Worm (Caenorhabditis elegans) whole organism, L3 larva: ENCODE measurements around the gene R04F11.2.

ENCODE experiments used
- R02D3.7 ChIP-seq: fragments of 150-350 bp; optimal IDR thresholded peaks from 2 replicates; lab custom pipeline; 2014; ENCODE audit warnings: missing biosample characterization, missing genetic modification characterization
- ZK546.5 ChIP-seq: sonication (generic microtip); optimal IDR thresholded peaks from 2 replicates; lab custom pipeline; 2017; ENCODE audit warnings: missing biosample characterization, missing genetic modification characterization
- aly-2 ChIP-seq: fragments of 150-350 bp; optimal IDR thresholded peaks from 2 replicates; lab custom pipeline; 2014; ENCODE audit warnings: missing biosample characterization, missing genetic modification characterization
- ceh-9 ChIP-seq: sonication (generic microtip); optimal IDR thresholded peaks from 2 replicates; lab custom pipeline; 2018; ENCODE audit warnings: missing biosample characterization, missing genetic modification characterization
- daf-12 ChIP-seq: fragments of 150-350 bp; optimal IDR thresholded peaks from 2 replicates; lab custom pipeline; 2014; ENCODE audit warnings: missing biosample characterization, missing genetic modification reagents, missing genetic modification characterization
- elt-1 ChIP-seq: fragments of 150-350 bp; optimal IDR thresholded peaks from 2 replicates; lab custom pipeline; 2014; ENCODE audit warnings: missing biosample characterization, missing genetic modification characterization
- elt-2 ChIP-seq: sonication (generic microtip); optimal IDR thresholded peaks from 2 replicates; lab custom pipeline; 2016; ENCODE audit warnings: missing genetic modification reagents, mild to moderate bottlenecking, missing genetic modification characterization, missing compliant biosample characterization
- eor-1 ChIP-seq, 2 experiments: fragments of 150-350 bp; optimal IDR thresholded peaks; 2 replicates each; lab custom pipeline; 2014 to 2018; ENCODE audit warnings: missing biosample characterization in 2 of 2, missing genetic modification characterization in 2 of 2
- fkh-10 ChIP-seq: sonication (generic microtip); optimal IDR thresholded peaks from 2 replicates; lab custom pipeline; 2017; ENCODE audit warnings: missing biosample characterization, missing genetic modification reagents, missing genetic modification characterization
- fos-1 ChIP-seq: fragments of 150-350 bp; optimal IDR thresholded peaks from 2 replicates; lab custom pipeline; 2014; ENCODE audit warnings: missing biosample characterization, missing genetic modification characterization
- jun-1 ChIP-seq: fragments of 150-350 bp; optimal IDR thresholded peaks from 2 replicates; lab custom pipeline; 2014; ENCODE audit warnings: missing biosample characterization, missing genetic modification reagents, missing genetic modification characterization
- lin-39 ChIP-seq: fragments of 150-350 bp; optimal IDR thresholded peaks from 2 replicates; lab custom pipeline; 2018; ENCODE audit warnings: missing biosample characterization, missing genetic modification reagents, missing genetic modification characterization
- lsy-12 ChIP-seq: sonication (generic microtip); optimal IDR thresholded peaks from 2 replicates; lab custom pipeline; 2016; ENCODE audit warnings: mild to moderate bottlenecking, missing genetic modification characterization, missing compliant biosample characterization
- mdl-1 ChIP-seq: fragments of 150-350 bp; optimal IDR thresholded peaks from 2 replicates; lab custom pipeline; 2014; ENCODE audit warnings: missing biosample characterization, missing genetic modification characterization
- mml-1 ChIP-seq: fragments of 150-350 bp; sonication (generic microtip); optimal IDR thresholded peaks from 3 replicates; lab custom pipeline; 2014; ENCODE audit warnings: missing biosample characterization, missing genetic modification characterization
- nfya-1 ChIP-seq: sonication (generic microtip); optimal IDR thresholded peaks from 2 replicates; lab custom pipeline; 2017; ENCODE audit warnings: missing genetic modification characterization, mild to moderate bottlenecking, missing compliant biosample characterization, antibody characterized with exemption, moderate library complexity; ENCODE audit not compliant: insufficient read depth
- nhr-11 ChIP-seq: fragments of 150-350 bp; optimal IDR thresholded peaks from 2 replicates; lab custom pipeline; 2014; ENCODE audit warnings: missing biosample characterization, missing genetic modification characterization
- nhr-23 ChIP-seq: fragments of 150-350 bp; optimal IDR thresholded peaks from 2 replicates; lab custom pipeline; 2014; ENCODE audit warnings: missing biosample characterization, missing genetic modification reagents, missing genetic modification characterization
- nhr-237 ChIP-seq: fragments of 150-350 bp; optimal IDR thresholded peaks from 2 replicates; lab custom pipeline; 2014; ENCODE audit warnings: missing biosample characterization, missing genetic modification characterization
- nhr-28 ChIP-seq: fragments of 150-350 bp; optimal IDR thresholded peaks from 2 replicates; lab custom pipeline; 2014; ENCODE audit warnings: missing biosample characterization, missing genetic modification characterization
- nhr-43 ChIP-seq: sonication (generic microtip); optimal IDR thresholded peaks from 2 replicates; lab custom pipeline; 2016; ENCODE audit warnings: mild to moderate bottlenecking, missing genetic modification characterization, missing compliant biosample characterization; ENCODE audit not compliant: poor library complexity, severe bottlenecking
- nhr-76 ChIP-seq: fragments of 150-350 bp; sonication (generic microtip); optimal IDR thresholded peaks from 5 replicates; lab custom pipeline; 2014; ENCODE audit warnings: missing biosample characterization, missing genetic modification characterization
- nhr-77 ChIP-seq: fragments of 150-350 bp; optimal IDR thresholded peaks from 2 replicates; lab custom pipeline; 2014; ENCODE audit warnings: missing biosample characterization, missing genetic modification characterization
- pha-4 ChIP-seq: fragments of 150-350 bp; optimal IDR thresholded peaks from 2 replicates; lab custom pipeline; 2014; ENCODE audit warnings: missing biosample characterization, missing genetic modification reagents, missing genetic modification characterization
- pqm-1 ChIP-seq: fragments of 150-350 bp; optimal IDR thresholded peaks from 2 replicates; lab custom pipeline; 2017; ENCODE audit warnings: missing biosample characterization, missing genetic modification characterization, inconsistent platforms
- sea-2 ChIP-seq: fragments of 150-350 bp; sonication (generic microtip); optimal IDR thresholded peaks from 4 replicates; lab custom pipeline; 2014; ENCODE audit warnings: missing biosample characterization, missing genetic modification reagents, missing genetic modification characterization
- snpc-4 ChIP-seq: fragments of 150-350 bp; optimal IDR thresholded peaks from 2 replicates; lab custom pipeline; 2014; ENCODE audit warnings: missing biosample characterization, missing genetic modification characterization
- tbx-2 ChIP-seq: sonication (generic microtip); optimal IDR thresholded peaks from 2 replicates; lab custom pipeline; 2016; ENCODE audit warnings: mild to moderate bottlenecking, missing genetic modification characterization, missing compliant biosample characterization
- unc-39 ChIP-seq: sonication (generic microtip); optimal IDR thresholded peaks from 4 replicates; lab custom pipeline; 2017; ENCODE audit warnings: missing biosample characterization, missing genetic modification characterization
- unc-62 ChIP-seq: fragments of 150-350 bp; sonication (generic microtip); optimal IDR thresholded peaks from 4 replicates; lab custom pipeline; 2014; ENCODE audit warnings: missing biosample characterization, missing genetic modification reagents, missing genetic modification characterization
- ztf-11 ChIP-seq: fragments of 150-350 bp; optimal IDR thresholded peaks from 2 replicates; lab custom pipeline; 2014; ENCODE audit warnings: missing biosample characterization, missing genetic modification characterization
- ztf-4 ChIP-seq: fragments of 150-350 bp; optimal IDR thresholded peaks from 2 replicates; lab custom pipeline; 2014; ENCODE audit warnings: missing biosample characterization, missing genetic modification characterization

Gene R04F11.2

ce11 chrV:12303453-12304077, 14.6 kb upstream of the R04F11.2 start (continued):
- TF ChIP-seq pha-4 (peak; percentile 75), mml-1 (tag; lab: Kevin White, UChicago) (peak; percentile 5), sea-2 (GFP tag; lab: Kevin White, UChicago) (peak; percentile 5), lsy-12 (tag; lab: Kevin White, UChicago) (peak; percentile 94), snpc-4 (tag; lab: Kevin White, UChicago) (no peak), daf-12 (tag; lab: Kevin White, UChicago) (no peak)

- TF ChIP-seq nhr-76 (no peak), nhr-11 (tag; lab: Kevin White, UChicago) (no peak), tbx-2 (no peak)
These were observed 12.5 kb upstream of the R04F11.2 start for ce11 chrV:12305677-12306076.

- TF ChIP-seq sea-2 (GFP tag; lab: Kevin White, UChicago) (no peak), snpc-4 (tag; lab: Kevin White, UChicago) (no peak), nhr-28 (no peak), nfya-1 (tag; lab: Kevin White, UChicago) (no peak), mml-1 (tag; lab: Kevin White, UChicago) (no peak), nhr-237 (tag; lab: Kevin White, UChicago) (no peak), nhr-23 (tag; lab: Kevin White, UChicago) (no peak), elt-1 (tag; lab: Kevin White, UChicago) (no peak), mdl-1 (tag; lab: Kevin White, UChicago) (no peak)
These were observed 11.1 kb upstream of the R04F11.2 start, which contains the start of gene srg-45 for ce11 chrV:12307011-12307540. TSS of gene srg-45 (plus strand) at chrV:12307490.

- TF ChIP-seq eor-1 (tag; optimal IDR thresholded peaks at IDR 0.05; lab: Kevin White, UChicago) (no peak), ztf-11 (tag; lab: Kevin White, UChicago) (no peak), ceh-9 (tag; lab: Kevin White, UChicago) (no peak), jun-1 (no peak), elt-2 (tag; lab: Kevin White, UChicago) (no peak), mml-1 (tag; lab: Kevin White, UChicago) (no peak), daf-12 (tag; lab: Kevin White, UChicago) (no peak), lin-39 (tag; lab: Kevin White, UChicago) (no peak), snpc-4 (tag; lab: Kevin White, UChicago) (no peak), nhr-77 (tag; lab: Kevin White, UChicago) (no peak), fos-1 (tag; lab: Kevin White, UChicago) (no peak), lsy-12 (tag; lab: Kevin White, UChicago) (no peak), R02D3.7 (no peak), unc-39 (tag; lab: Kevin White, UChicago) (no peak), ZK546.5 (no peak), ztf-4 (tag; lab: Kevin White, UChicago) (no peak), pqm-1 (tag; lab: Kevin White, UChicago) (no peak), unc-62 (GFP tag; lab: Kevin White, UChicago) (no peak), nhr-76 (no peak), nhr-43 (tag; lab: Kevin White, UChicago) (no peak)
- TF ChIP-seq, all 47 proteins: peak for 0
These were observed 7.9 kb upstream of the R04F11.2 start, which contains the start of gene hpo-30 for ce11 chrV:12310256-12310655. TSS of gene hpo-30 (minus strand) at chrV:12310356.

ce11 chrV:12314413-12314812, 3.8 kb upstream of the R04F11.2 start:
- TF ChIP-seq nhr-28 (no peak), aly-2 (tag; lab: Kevin White, UChicago) (no peak), R02D3.7 (no peak), fkh-10 (GFP tag; lab: Kevin White, UChicago) (peak; percentile 39), ztf-4 (tag; lab: Kevin White, UChicago) (no peak), nfya-1 (tag; lab: Kevin White, UChicago) (peak; percentile 8)
- TF ChIP-seq, all 47 proteins: peak for 2
